Fruit fly (Drosophila melanogaster) whole organism, larva: ENCODE results near the gene CG8119.

Experiments used
- noc ChIP-seq: fragments of 200-800 bp; sonication (Bioruptor generic); optimal IDR thresholded peaks from 3 replicates; lab custom pipeline; 2019; ENCODE audit warnings: missing biosample characterization, mild to moderate bottlenecking, missing genetic modification characterization, moderate library complexity

Gene CG8119

DNA sequence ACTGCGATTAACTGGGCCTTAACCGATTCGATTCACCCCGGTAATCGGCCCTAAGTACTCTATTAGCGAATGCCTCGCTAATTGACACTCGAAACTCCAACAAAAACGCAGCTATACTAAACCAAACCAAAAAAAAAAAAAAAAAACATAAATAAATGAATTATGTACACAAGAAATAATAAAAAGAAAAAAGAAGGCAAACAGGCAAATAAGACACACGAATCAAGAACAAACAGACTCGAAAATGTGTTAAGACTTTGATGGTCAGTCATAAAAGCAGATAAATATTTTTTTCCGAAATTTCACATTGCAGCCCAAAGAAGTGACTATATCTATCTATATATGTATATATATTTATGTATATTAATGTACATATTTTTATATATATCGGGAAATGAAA lies 22.5 kb upstream of the CG8119 start:
- TF ChIP-seq noc (tag; lab: Kevin White, UChicago) = no peak

DNA sequence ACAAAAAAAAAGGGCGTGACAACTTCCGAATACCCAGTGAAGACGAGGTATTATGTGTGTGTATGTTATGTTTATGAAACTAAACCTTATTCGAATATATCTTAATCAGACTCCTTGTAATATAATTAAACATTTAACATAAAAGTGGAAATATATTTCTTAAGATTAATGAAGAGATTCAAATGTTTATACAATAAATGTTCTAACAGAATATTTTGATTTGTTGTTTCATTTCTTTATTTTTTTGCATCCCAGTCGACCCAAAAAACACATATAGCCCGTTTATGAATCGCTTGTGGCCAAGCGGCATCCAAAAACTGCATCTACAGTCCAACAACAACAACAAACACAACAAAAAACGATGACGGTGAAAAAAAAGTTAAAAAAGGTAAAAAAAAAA lies 20.3 kb upstream of the CG8119 start:
- TF ChIP-seq noc (tag; lab: Kevin White, UChicago) = no peak

DNA sequence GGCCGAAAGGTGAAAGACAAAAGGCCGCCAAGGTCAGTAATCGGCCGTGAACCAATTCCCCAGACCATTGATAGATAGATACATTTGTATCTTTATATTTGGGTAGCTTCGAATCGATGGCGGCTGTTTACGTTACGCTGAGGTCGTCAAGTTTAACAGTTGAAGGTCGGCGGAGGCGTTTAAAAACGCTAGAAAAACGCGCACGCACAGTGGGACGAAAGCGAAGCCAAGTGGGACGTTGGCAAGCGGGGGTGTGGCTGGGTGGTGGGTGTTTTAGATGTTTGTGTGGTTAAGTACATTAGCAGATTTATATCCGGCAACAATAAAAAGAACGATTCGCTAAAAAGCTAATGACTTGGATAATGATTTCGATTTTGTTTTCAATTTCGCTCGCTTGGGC lies 19.2 kb upstream of the CG8119 start:
- no peak for TF ChIP-seq noc (tag; lab: Kevin White, UChicago)

DNA sequence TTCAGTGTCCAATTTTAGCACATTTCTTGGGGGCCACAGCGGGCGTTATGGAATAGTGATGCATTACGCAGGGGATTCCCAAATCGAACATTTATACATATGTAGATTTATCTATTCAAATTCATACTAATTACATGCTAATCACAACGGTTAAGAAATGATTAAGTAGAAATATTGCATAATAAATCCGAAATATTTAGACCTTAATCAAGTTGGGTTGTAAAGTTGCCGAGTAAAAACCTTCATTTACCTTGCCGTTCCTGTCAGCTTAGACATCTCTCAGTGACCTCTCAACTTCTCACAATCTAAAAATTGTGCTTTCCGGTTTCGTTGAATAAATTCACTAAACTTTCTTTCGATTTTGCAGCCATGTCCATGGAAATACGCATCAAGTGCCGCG lies 18.5 kb upstream of the CG8119 start, which contains the start of gene CG8117:
Gene CG8117, plus strand, starts transcription at position 301 of the 400 bp plus-strand sequence.
- TF ChIP-seq noc (tag; lab: Kevin White, UChicago) = no peak

DNA sequence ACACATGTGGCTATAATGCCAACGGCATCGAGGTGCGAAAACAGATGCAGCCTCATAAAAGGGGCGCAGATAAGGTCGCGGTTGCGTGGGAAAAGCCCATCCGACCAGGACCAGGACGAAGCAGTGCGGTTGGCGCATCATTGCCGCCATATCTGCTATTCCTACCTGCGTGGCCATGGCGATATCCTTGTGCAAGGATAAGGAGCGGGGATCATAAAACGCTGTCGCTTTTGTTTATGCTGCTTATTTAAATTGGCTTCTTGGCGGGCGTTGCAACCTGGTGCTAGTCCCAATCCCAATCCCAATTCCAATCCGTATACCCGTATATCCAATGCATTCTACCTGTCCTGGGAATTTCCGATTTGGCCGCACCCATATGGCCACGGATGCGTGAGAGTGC lies 15.6 kb upstream of the CG8119 start:
- TF ChIP-seq noc (tag; lab: Kevin White, UChicago) = no peak

DNA sequence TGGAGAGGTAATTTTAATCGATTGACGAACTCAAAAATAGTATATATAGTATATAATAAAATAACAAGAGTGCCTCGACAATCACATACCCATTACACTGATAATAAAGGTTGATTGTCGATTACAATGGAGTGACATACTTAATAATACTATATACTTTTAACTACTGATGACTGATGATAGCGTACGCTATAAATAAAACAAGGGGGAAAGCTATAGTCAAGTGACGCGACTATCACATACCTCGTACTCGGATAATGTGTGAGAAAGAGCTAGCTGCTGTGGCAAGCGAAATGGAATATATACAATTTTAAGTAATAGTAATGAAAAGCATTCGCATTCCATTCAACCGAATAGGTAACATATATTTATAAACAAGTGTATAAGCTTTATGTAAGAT lies 14.2 kb upstream of the CG8119 start:
- TF ChIP-seq noc (tag; lab: Kevin White, UChicago) = no peak

dm6 chrX:15649507-15649906 lies 12.9 kb upstream of the CG8119 start:
- TF ChIP-seq noc (tag; lab: Kevin White, UChicago) = no peak

DNA sequence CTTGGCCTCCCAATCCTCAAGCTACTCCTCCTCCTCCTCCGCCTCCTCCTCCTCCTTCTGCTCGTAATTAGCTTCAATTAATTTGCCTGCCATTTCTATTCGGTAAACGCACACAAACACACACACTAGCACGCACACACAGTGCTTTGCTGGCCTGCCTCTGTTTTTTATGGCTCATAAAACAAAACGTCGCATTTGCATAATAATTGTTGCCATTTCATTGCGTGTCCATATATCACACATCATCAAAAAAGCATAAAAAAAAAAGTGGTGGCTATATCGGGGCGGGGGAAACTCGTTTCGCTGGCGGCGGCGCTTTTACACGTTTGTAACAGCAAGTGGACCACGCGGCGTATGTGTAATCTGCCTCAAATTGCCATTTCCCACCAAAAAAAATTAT lies 10.8 kb upstream of the CG8119 start:
- TF ChIP-seq noc (tag; lab: Kevin White, UChicago) = no peak

DNA sequence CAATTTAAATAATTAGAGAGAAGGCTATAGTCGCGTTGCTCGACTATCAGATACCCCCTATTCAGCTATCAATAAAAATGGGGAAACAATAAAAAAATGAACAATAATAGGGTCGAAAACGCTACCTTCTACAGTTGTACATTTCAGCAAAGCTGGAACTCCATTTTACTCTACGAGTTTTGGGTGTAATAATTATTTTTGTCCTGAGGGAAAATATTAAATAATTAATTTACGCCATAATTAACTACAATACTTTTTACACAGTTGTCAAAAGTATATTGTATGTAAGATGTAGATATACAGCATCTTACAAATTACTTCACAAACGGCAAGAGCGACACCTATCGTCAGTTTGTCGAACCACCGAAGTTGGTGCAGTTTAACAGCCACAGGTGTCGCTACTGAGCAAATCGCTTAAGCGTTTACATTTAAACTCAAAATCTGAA lies 9.0 kb upstream of the CG8119 start:
- TF ChIP-seq noc (tag; lab: Kevin White, UChicago) = no peak

DNA sequence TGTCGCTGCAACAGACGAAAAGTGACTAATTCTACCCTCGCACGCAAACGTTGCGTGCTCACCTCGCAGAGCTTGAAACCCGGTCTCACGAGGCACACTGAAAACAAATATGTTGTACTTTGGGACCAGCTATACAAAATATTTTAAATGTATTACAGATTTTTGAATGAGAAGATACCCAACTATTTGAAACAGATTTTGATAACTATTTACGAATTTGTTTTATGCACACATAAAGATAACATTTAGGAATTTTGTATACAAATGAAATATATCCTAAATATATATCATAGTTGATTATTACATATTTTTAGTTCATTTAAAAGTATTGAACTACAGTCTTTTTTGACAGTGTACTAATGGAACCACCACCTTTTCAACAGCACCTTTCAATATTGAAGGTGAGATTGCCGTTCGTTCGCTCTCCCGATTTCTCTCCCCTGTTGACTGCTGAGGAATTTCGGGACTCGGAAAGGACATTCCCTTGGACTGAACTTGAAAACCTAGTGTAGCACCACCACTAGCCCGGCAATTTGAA lies 8.7 kb downstream of the CG8119 start, which contains the start of gene CG15646:
Gene CG15646, minus strand, starts transcription at position 4 of the 538 bp plus-strand sequence.
- TF ChIP-seq noc (tag; lab: Kevin White, UChicago) = no peak

- no peak for TF ChIP-seq noc (tag; lab: Kevin White, UChicago)
Measured at dm6 chrX:15674337-15674736, 12.0 kb downstream of the CG8119 start.

- TF ChIP-seq noc (tag; lab: Kevin White, UChicago) = no peak
Measured at dm6 chrX:15675294-15675693, 12.9 kb downstream of the CG8119 start, which contains the start of gene CG12708. Gene CG12708 (plus strand): TSS chrX:15675476.

- TF ChIP-seq noc (tag; lab: Kevin White, UChicago) = no peak
Measured at dm6 chrX:15684419-15684818, 22.0 kb downstream of the CG8119 start.

dm6 chrX:15688757-15689156 lies 26.4 kb downstream of the CG8119 start, which contains the start of gene CG15599:
Gene CG15599 (minus strand): TSS chrX:15688857.
- TF ChIP-seq noc (tag; lab: Kevin White, UChicago) = no peak

dm6 chrX:15696854-15697540 lies 34.6 kb downstream of the CG8119 start, which contains the start of gene CG8128:
Gene CG8128 (plus strand): TSS chrX:15697494.
- no peak for TF ChIP-seq noc (tag; lab: Kevin White, UChicago)

DNA sequence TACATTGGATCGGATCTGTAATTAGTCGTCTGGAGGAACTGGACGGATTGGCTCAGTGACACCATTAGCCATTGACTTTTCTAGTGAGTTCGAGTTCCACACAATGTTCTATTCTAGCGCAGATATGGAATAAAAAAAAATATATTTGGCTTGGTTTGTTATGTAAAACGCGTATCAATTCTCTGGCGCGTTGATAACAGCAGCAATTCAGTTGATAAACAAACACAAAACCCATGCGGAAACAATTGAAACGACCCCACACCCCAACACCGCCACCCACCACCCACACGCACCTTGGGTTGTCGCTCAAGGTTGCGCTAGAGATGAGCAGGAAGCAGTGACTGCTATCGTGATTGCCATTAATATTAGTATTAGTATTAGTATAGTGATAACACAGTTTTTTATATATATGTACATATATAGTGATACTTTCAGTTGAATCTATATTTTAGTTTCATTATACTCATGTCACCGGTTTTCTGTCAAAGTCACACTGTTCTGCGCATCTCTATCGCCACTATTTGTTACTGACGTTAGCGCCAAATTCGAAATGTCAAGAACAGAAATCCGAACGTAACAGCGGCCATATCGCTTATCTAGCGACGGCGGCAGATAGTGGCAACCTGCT lies 35.3 kb downstream of the CG8119 start:
- TF ChIP-seq noc (tag; lab: Kevin White, UChicago) = peak; percentile 94
